Fruit fly (Drosophila melanogaster): Measurements from ENCODE around the gene Tmf.

Gene Tmf

DNA sequence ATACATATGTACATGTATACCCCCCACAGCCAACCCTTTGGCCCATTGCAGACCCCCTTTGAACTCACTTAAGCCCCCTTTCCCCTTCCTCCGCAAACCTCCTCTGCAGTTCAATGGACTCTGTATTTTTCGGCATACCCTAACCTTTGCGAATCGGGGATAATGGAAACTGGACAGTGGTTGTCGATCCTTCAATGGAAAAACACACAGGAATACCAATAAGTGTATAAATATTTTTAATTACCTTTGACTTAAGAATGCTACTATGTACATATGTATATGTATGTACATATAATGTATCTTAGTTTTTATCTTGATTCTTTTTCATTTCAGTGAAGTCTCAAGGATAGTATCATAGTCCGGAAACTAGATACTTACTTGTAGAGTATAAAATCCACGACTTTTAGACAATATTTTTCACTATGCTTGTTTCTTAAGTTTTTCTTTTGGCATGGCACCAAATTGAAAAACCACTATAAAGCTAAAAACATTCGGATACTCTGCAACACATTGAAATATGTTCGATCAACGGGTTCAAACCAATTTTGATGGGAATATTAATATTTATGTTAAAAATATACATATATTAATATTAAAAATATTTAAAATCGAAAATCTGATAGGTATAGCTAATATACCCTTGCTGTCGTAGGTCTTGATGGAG, 12.3 kb downstream of the Tmf start (continued):
- TF ChIP-seq CG6272 (GFP tag; IDR thresholded peaks at IDR 0.05) (no peak), ken (GFP tag; IDR thresholded peaks at IDR 0.05) (peak; percentile 47; the same call in 1 of the 3 replicates), Dad (GFP tag; optimal IDR thresholded peaks at IDR 0.05) (no peak), Dp (GFP tag; optimal IDR thresholded peaks at IDR 0.05) (no peak), ara (GFP tag; IDR thresholded peaks at IDR 0.05) (peak; percentile 61; the same call in 1 of the 2 replicates), CG30403 (GFP tag; optimal IDR thresholded peaks at IDR 0.05) (peak; percentile 64), CG8281 (tag; optimal IDR thresholded peaks at IDR 0.05) (peak; percentile 17), Hr3 (GFP tag; optimal IDR thresholded peaks at IDR 0.05) (peak; percentile 51), sens (GFP tag) (peak; percentile 19), CG14014 (GFP tag; IDR thresholded peaks at IDR 0.05) (peak; percentile 43; the same call in 1 of the 2 replicates), dpn (GFP tag; optimal IDR thresholded peaks at IDR 0.05) (peak; percentile 16 to 59), Fer1 (GFP tag; optimal IDR thresholded peaks at IDR 0.05) (peak; percentile 41), CG15269 (tag; optimal IDR thresholded peaks at IDR 0.05) (peak; percentile 85), CG5245 (GFP tag; optimal IDR thresholded peaks at IDR 0.05) (peak; percentile 30), slp2 (GFP tag; optimal IDR thresholded peaks at IDR 0.05) (peak; percentile 1), CG4424 (GFP tag; optimal IDR thresholded peaks at IDR 0.05) (peak; percentile 49), nerfin-1 (tag; optimal IDR thresholded peaks at IDR 0.05) (peak; percentile 2), kah (GFP tag; optimal IDR thresholded peaks at IDR 0.05) (peak; percentile 29), Sry-β (GFP tag; optimal IDR thresholded peaks at IDR 0.05) (no peak), p53 (GFP tag; optimal IDR thresholded peaks at IDR 0.05) (no peak), da (GFP tag; optimal IDR thresholded peaks at IDR 0.05) (no peak), CG3838 (GFP tag; optimal IDR thresholded peaks at IDR 0.05) (no peak), GATAe (GFP tag; conservative IDR thresholded peaks at IDR 0.05) (peak; percentile 19; the same call in 1 of the 2 replicates), fu2 (GFP tag; optimal IDR thresholded peaks at IDR 0.05) (peak; percentile 7), Hr39 (optimal IDR thresholded peaks at IDR 0.05) (no peak), CG11504 (tag; optimal IDR thresholded peaks at IDR 0.05) (peak; percentile 87), ftz-f1 (GFP tag; optimal IDR thresholded peaks at IDR 0.05) (no peak), ind (GFP tag; optimal IDR thresholded peaks at IDR 0.05) (peak; percentile 65), CG8944 (GFP tag; optimal IDR thresholded peaks at IDR 0.05) (no peak), dati (GFP tag; IDR thresholded peaks at IDR 0.05) (0 out of 2 replicates have a peak, but pooled peaks have one; percentile 4), Jarid2 (GFP tag; optimal IDR thresholded peaks at IDR 0.05) (no peak), CG4404 (GFP tag; IDR thresholded peaks at IDR 0.05) (0 out of 2 replicates have a peak, but pooled peaks have one; percentile 6), vvl (GFP tag; IDR thresholded peaks at IDR 0.05) (peak; percentile 89), lbe (GFP tag; optimal IDR thresholded peaks at IDR 0.05) (peak; percentile 3), CG6854 (GFP tag; optimal IDR thresholded peaks at IDR 0.05) (peak; percentile 24), rib (GFP tag; IDR thresholded peaks at IDR 0.05) (0 out of 2 replicates have a peak, but pooled peaks have one; percentile 17), CG1529 (GFP tag; optimal IDR thresholded peaks at IDR 0.05) (peak; percentile 33), CG11247 (GFP tag; IDR thresholded peaks at IDR 0.05) (peak; percentile 57), CG10209 (GFP tag; optimal IDR thresholded peaks at IDR 0.05) (peak; percentile 72), D19B (GFP tag; optimal IDR thresholded peaks at IDR 0.05) (peak; percentile 55), kni (GFP tag; optimal IDR thresholded peaks at IDR 0.05) (no peak), gcm (GFP tag; optimal IDR thresholded peaks at IDR 0.05) (peak; percentile 43), tup (GFP tag; optimal IDR thresholded peaks at IDR 0.05) (no peak), Camta (GFP tag; optimal IDR thresholded peaks at IDR 0.05) (no peak), Ets97D (GFP tag; optimal IDR thresholded peaks at IDR 0.05) (no peak), CG10431 (GFP tag; optimal IDR thresholded peaks at IDR 0.05) (no peak), fru (optimal IDR thresholded peaks at IDR 0.05) (no peak), sim (GFP tag; IDR thresholded peaks at IDR 0.05) (0 out of 2 replicates have a peak, but pooled peaks have one; percentile 14), D19A (tag; optimal IDR thresholded peaks at IDR 0.05) (peak; percentile 97), CG2712 (tag; optimal IDR thresholded peaks at IDR 0.05) (peak; percentile 76), CG18599 (GFP tag; optimal IDR thresholded peaks at IDR 0.05) (peak; percentile 70)

All from whole organism, embryonic.